Worm (Caenorhabditis elegans) whole organism, L2 larva: ENCODE data around the gene math-38.

Source experiments
- aly-2 ChIP-seq: fragments of 150-350 bp; optimal IDR thresholded peaks from 2 replicates; lab custom pipeline; 2014; ENCODE audit warnings: missing biosample characterization, missing genetic modification characterization
- lin-11 ChIP-seq: fragments of 150-350 bp; sonication (generic microtip); optimal IDR thresholded peaks from 2 replicates; lab custom pipeline; 2014; ENCODE audit warnings: missing biosample characterization, missing genetic modification characterization, inconsistent platforms, mixed read lengths
- mdl-1 ChIP-seq, 2 experiments: fragments of 150-350 bp in 1 of 2; sonication (generic microtip) in 1 of 2; optimal IDR thresholded peaks; 2 replicates each; lab custom pipeline; 2017; ENCODE audit warnings: missing biosample characterization in 2 of 2, missing genetic modification characterization in 2 of 2
- nhr-11 ChIP-seq: fragments of 150-350 bp; optimal IDR thresholded peaks from 2 replicates; lab custom pipeline; 2014; ENCODE audit warnings: missing biosample characterization, missing genetic modification characterization
- nhr-129 ChIP-seq: fragments of 150-350 bp; optimal IDR thresholded peaks from 2 replicates; lab custom pipeline; 2014; ENCODE audit warnings: missing biosample characterization, missing genetic modification characterization
- unc-39 ChIP-seq: fragments of 150-350 bp; optimal IDR thresholded peaks from 2 replicates; lab custom pipeline; 2014; ENCODE audit warnings: missing biosample characterization, missing genetic modification characterization

- no peak for TF ChIP-seq aly-2
- TF ChIP-seq nhr-11 (tag; lab: Kevin White, UChicago), result no peak
- TF ChIP-seq unc-39 (tag; lab: Kevin White, UChicago), result no peak
- no peak for TF ChIP-seq nhr-129
- no peak for TF ChIP-seq mdl-1 (tag; optimal IDR thresholded peaks at IDR 0.05; lab: Kevin White, UChicago)
- no peak for TF ChIP-seq lin-11 (tag; lab: Kevin White, UChicago)
Measured at ce11 chrII:1624572-1624971, 44.8 kb upstream of the math-38 start, which contains the start of gene fbxa-160.
